Worm (Caenorhabditis elegans): Measurements from ENCODE around the gene mxl-3.

DNA sequence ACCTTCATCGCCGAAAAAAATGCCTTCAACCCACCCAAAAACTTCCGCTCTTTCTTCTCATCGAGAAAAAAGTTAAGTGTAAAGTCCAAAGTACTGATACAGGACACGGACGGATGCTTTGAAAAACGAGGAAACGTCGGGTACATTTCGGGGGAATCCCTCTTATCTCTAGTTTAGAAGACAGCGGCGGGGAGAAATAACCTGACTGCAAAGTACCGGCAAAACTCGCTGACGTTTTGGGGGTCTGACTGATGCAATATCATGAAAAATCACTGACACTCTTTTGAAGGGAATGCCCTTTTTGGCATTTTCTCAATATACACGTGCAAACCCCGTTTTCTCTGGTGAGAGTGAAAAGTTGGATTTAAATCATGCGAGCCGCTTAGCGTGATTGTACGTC lies 5.9 kb upstream of the mxl-3 start:
- TF ChIP-seq pha-4 (tag; optimal IDR thresholded peaks at IDR 0.05) (no peak), blmp-1 (tag; optimal IDR thresholded peaks at IDR 0.05) (no peak), mls-2 (tag; optimal IDR thresholded peaks at IDR 0.05) (no peak), lin-13 (tag; optimal IDR thresholded peaks at IDR 0.05) (no peak), ceh-39 (tag; optimal IDR thresholded peaks at IDR 0.05) (no peak), ces-1 (GFP tag; optimal IDR thresholded peaks at IDR 0.05) (no peak), unc-62 (GFP tag; optimal IDR thresholded peaks at IDR 0.05) (no peak), nhr-237 (tag; optimal IDR thresholded peaks at IDR 0.05) (no peak), sem-2 (GFP tag; optimal IDR thresholded peaks at IDR 0.05) (no peak), elt-3 (tag; optimal IDR thresholded peaks at IDR 0.05) (no peak), nhr-76 (tag; optimal IDR thresholded peaks at IDR 0.05) (no peak), unc-39 (tag; optimal IDR thresholded peaks at IDR 0.05) (no peak), snpc-4 (tag; optimal IDR thresholded peaks at IDR 0.05) (no peak), nhr-12 (tag; optimal IDR thresholded peaks at IDR 0.05) (no peak)
